Worm (Caenorhabditis elegans) whole organism, L4 larva: ENCODE results near the gene ZC196.9.

Experiments
- D1046.2 ChIP-seq: fragments of 200-800 bp; sonication (Bioruptor generic); IDR thresholded peaks from 2 replicates; pipeline ENCODE4 v1.3.6; 2022; ENCODE audit warnings: missing genetic modification characterization, missing compliant biosample characterization
- F37D6.2 ChIP-seq: sonication (generic microtip); optimal IDR thresholded peaks from 2 replicates; lab custom pipeline; 2016; ENCODE audit warnings: mild to moderate bottlenecking, missing genetic modification characterization, missing compliant biosample characterization
- F44E2.7 ChIP-seq: fragments of 200-800 bp; sonication (Bioruptor generic); IDR thresholded peaks from 2 replicates; pipeline ENCODE4 v2.1.2; 2022; ENCODE audit warnings: missing genetic modification characterization, missing compliant biosample characterization
- F49E8.2 ChIP-seq: sonication (generic microtip); optimal IDR thresholded peaks from 2 replicates; lab custom pipeline; 2016; ENCODE audit warnings: missing compliant biosample characterization, mild to moderate bottlenecking, missing genetic modification characterization, borderline replicate concordance
- T20F7.1 ChIP-seq: fragments of 200-800 bp; sonication (Bioruptor generic); optimal IDR thresholded peaks from 2 replicates; lab custom pipeline; 2018; ENCODE audit warnings: mild to moderate bottlenecking, missing genetic modification characterization, missing compliant biosample characterization
- Y48G9A.11 ChIP-seq: fragments of 200-800 bp; sonication (Bioruptor generic); IDR thresholded peaks from 2 replicates; pipeline ENCODE4 v1.3.6; 2022; ENCODE audit warnings: missing genetic modification reagents, missing genetic modification characterization, missing compliant biosample characterization
- ZK337.2 ChIP-seq: fragments of 200-800 bp; sonication (Bioruptor generic); IDR thresholded peaks from 2 replicates; pipeline ENCODE4 v1.3.6; 2022; ENCODE audit warnings: missing genetic modification reagents, missing genetic modification characterization, missing compliant biosample characterization
- attf-4 ChIP-seq: sonication (generic microtip); optimal IDR thresholded peaks from 3 replicates; lab custom pipeline; 2017; ENCODE audit warnings: missing biosample characterization, missing genetic modification characterization
- ceh-20 ChIP-seq: fragments of 200-800 bp; sonication (Bioruptor generic); IDR thresholded peaks from 2 replicates; pipeline ENCODE4 v1.3.6; 2022; ENCODE audit warnings: missing genetic modification reagents, missing genetic modification characterization, missing compliant biosample characterization
- ceh-28 ChIP-seq: fragments of 150-350 bp; optimal IDR thresholded peaks from 2 replicates; lab custom pipeline; 2014; ENCODE audit warnings: missing biosample characterization, missing genetic modification reagents, missing genetic modification characterization
- ceh-44 ChIP-seq: fragments of 200-800 bp; sonication (Bioruptor generic); IDR thresholded peaks from 2 replicates; pipeline ENCODE4 v1.3.6; 2022; ENCODE audit warnings: missing genetic modification reagents, missing genetic modification characterization, missing compliant biosample characterization
- ceh-62 ChIP-seq: sonication (generic microtip); optimal IDR thresholded peaks from 2 replicates; lab custom pipeline; 2017; ENCODE audit warnings: missing biosample characterization, missing genetic modification characterization
- ces-1 ChIP-seq: fragments of 150-350 bp; sonication (generic microtip); optimal IDR thresholded peaks from 4 replicates; lab custom pipeline; 2014; ENCODE audit warnings: missing biosample characterization, missing genetic modification reagents, missing genetic modification characterization
- cey-2 ChIP-seq: sonication (generic microtip); optimal IDR thresholded peaks from 3 replicates; lab custom pipeline; 2017; ENCODE audit warnings: missing genetic modification characterization, mild to moderate bottlenecking, missing compliant biosample characterization, antibody characterized with exemption, borderline replicate concordance; ENCODE audit not compliant: insufficient read depth
- daf-12 ChIP-seq: fragments of 150-350 bp; optimal IDR thresholded peaks from 2 replicates; lab custom pipeline; 2014; ENCODE audit warnings: missing biosample characterization, missing genetic modification reagents, missing genetic modification characterization
- daf-16 ChIP-seq, 3 experiments: sonication (generic microtip); optimal IDR thresholded peaks; 2 replicates each; lab custom pipeline; 2016 to 2017; ENCODE audit warnings: missing genetic modification characterization in 3 of 3, missing genetic modification reagents in 3 of 3, mild to moderate bottlenecking in 2 of 3, missing compliant biosample characterization in 2 of 3, missing biosample characterization in 1 of 3, moderate library complexity in 1 of 3
- daf-19 ChIP-seq: fragments of 200-800 bp; sonication (Bioruptor generic); conservative IDR thresholded peaks from 2 replicates; pipeline ENCODE4 v1.3.6; 2022; ENCODE audit warnings: missing genetic modification characterization, missing compliant biosample characterization
- daf-8 ChIP-seq: fragments of 200-800 bp; sonication (Bioruptor generic); IDR thresholded peaks from 2 replicates; pipeline ENCODE4 v1.3.6; 2022; ENCODE audit warnings: missing genetic modification characterization, missing compliant biosample characterization
- dpl-1 ChIP-seq: fragments of 150-350 bp; optimal IDR thresholded peaks from 2 replicates; lab custom pipeline; 2014; ENCODE audit warnings: missing biosample characterization, missing genetic modification reagents, missing genetic modification characterization
- duxl-1 ChIP-seq: sonication (generic microtip); optimal IDR thresholded peaks from 2 replicates; lab custom pipeline; 2016; ENCODE audit warnings: mild to moderate bottlenecking, missing genetic modification characterization, moderate library complexity, missing compliant biosample characterization; ENCODE audit not compliant: poor library complexity
- dve-1 ChIP-seq: sonication (generic microtip); optimal IDR thresholded peaks from 2 replicates; lab custom pipeline; 2017; ENCODE audit warnings: antibody characterized with exemption, mild to moderate bottlenecking, missing genetic modification characterization, missing compliant biosample characterization; ENCODE audit not compliant: insufficient read depth
- hif-1 ChIP-seq, 2 experiments: sonication (generic microtip); optimal IDR thresholded peaks; 2 replicates each; lab custom pipeline; 2016 to 2017; ENCODE audit warnings: missing compliant biosample characterization in 2 of 2, missing genetic modification characterization in 2 of 2, missing genetic modification reagents in 2 of 2, missing genotype in 2 of 2, mild to moderate bottlenecking in 1 of 2
- hlh-11 ChIP-seq: fragments of 200-800 bp; sonication (Bioruptor generic); optimal IDR thresholded peaks from 2 replicates; lab custom pipeline; 2018; ENCODE audit warnings: mild to moderate bottlenecking, missing genetic modification characterization, missing compliant biosample characterization
- hmg-1.1 ChIP-seq: fragments of 200-800 bp; sonication (Bioruptor generic); IDR thresholded peaks from 2 replicates; pipeline ENCODE4 v1.3.6; 2022; ENCODE audit warnings: missing genetic modification reagents, missing genetic modification characterization, missing compliant biosample characterization
- jun-1 ChIP-seq: fragments of 150-350 bp; optimal IDR thresholded peaks from 2 replicates; lab custom pipeline; 2014; ENCODE audit warnings: missing biosample characterization, missing genetic modification reagents, missing genetic modification characterization
- lim-7 ChIP-seq: fragments of 200-800 bp; sonication (Bioruptor generic); IDR thresholded peaks from 2 replicates; pipeline ENCODE4 v1.3.6; 2022; ENCODE audit warnings: missing genetic modification characterization, missing compliant biosample characterization
- lin-13 ChIP-seq: fragments of 150-350 bp; optimal IDR thresholded peaks from 2 replicates; lab custom pipeline; 2014; ENCODE audit warnings: missing biosample characterization, missing genetic modification reagents, missing genetic modification characterization
- lin-15B ChIP-seq: fragments of 150-350 bp; sonication (generic microtip); optimal IDR thresholded peaks from 3 replicates; lab custom pipeline; 2014; ENCODE audit warnings: missing biosample characterization, missing genetic modification characterization
- lin-29 ChIP-seq: fragments of 200-800 bp; sonication (Bioruptor generic); IDR thresholded peaks from 2 replicates; pipeline ENCODE4 v1.3.6; 2022; ENCODE audit warnings: missing genetic modification reagents, missing genetic modification characterization, missing compliant biosample characterization
- lin-38 ChIP-seq: fragments of 200-800 bp; sonication (Bioruptor generic); IDR thresholded peaks from 2 replicates; pipeline ENCODE4 v1.3.6; 2022; ENCODE audit warnings: missing genetic modification reagents, missing genetic modification characterization, missing compliant biosample characterization
- mdl-1 ChIP-seq, 2 experiments: fragments of 150-350 bp in 1 of 2; sonication (generic microtip) in 1 of 2; optimal IDR thresholded peaks; 2 replicates each; lab custom pipeline; 2014 to 2017; ENCODE audit warnings: missing biosample characterization in 2 of 2, missing genetic modification characterization in 2 of 2
- mep-1 ChIP-seq: fragments of 150-350 bp; sonication (generic microtip); optimal IDR thresholded peaks from 3 replicates; lab custom pipeline; 2014; ENCODE audit warnings: missing biosample characterization, missing genetic modification characterization
- mxl-2 ChIP-seq: fragments of 200-800 bp; sonication (Bioruptor generic); conservative IDR thresholded peaks from 2 replicates; pipeline ENCODE4 v1.3.6; 2022; ENCODE audit warnings: missing genetic modification reagents, missing genetic modification characterization, missing compliant biosample characterization
- mxl-3 ChIP-seq: fragments of 200-800 bp; sonication (Bioruptor generic); optimal IDR thresholded peaks from 2 replicates; lab custom pipeline; 2018; ENCODE audit warnings: mild to moderate bottlenecking, missing genetic modification characterization, missing compliant biosample characterization
- nhr-237 ChIP-seq: sonication (generic microtip); optimal IDR thresholded peaks from 2 replicates; lab custom pipeline; 2017; ENCODE audit warnings: missing biosample characterization, missing genetic modification characterization
- nhr-25 ChIP-seq: sonication (generic microtip); optimal IDR thresholded peaks from 2 replicates; lab custom pipeline; 2017; ENCODE audit warnings: missing genetic modification characterization, mild to moderate bottlenecking, missing compliant biosample characterization, antibody characterized with exemption, moderate library complexity, borderline replicate concordance; ENCODE audit not compliant: insufficient read depth
- nhr-48 ChIP-seq: sonication (generic microtip); optimal IDR thresholded peaks from 2 replicates; lab custom pipeline; 2016; ENCODE audit warnings: mild to moderate bottlenecking, missing genetic modification characterization, missing compliant biosample characterization
- nhr-6 ChIP-seq: fragments of 150-350 bp; optimal IDR thresholded peaks from 2 replicates; lab custom pipeline; 2014; ENCODE audit warnings: missing biosample characterization, missing genetic modification characterization
- pqm-1 ChIP-seq: sonication (generic microtip); optimal IDR thresholded peaks from 2 replicates; lab custom pipeline; 2017; ENCODE audit warnings: missing biosample characterization, missing genetic modification characterization
- rbr-2 ChIP-seq: sonication (generic microtip); optimal IDR thresholded peaks from 2 replicates; lab custom pipeline; 2016; ENCODE audit warnings: missing genotype, missing genetic modification characterization, missing compliant biosample characterization
- set-16 ChIP-seq: fragments of 200-800 bp; sonication (Bioruptor generic); IDR thresholded peaks from 2 replicates; pipeline ENCODE4 v1.3.6; 2022; ENCODE audit warnings: missing genetic modification reagents, missing genetic modification characterization, missing compliant biosample characterization
- skn-1 ChIP-seq: fragments of 150-350 bp; optimal IDR thresholded peaks from 2 replicates; lab custom pipeline; 2014; ENCODE audit warnings: missing biosample characterization, missing genetic modification characterization
- snpc-1.2 ChIP-seq: fragments of 200-800 bp; sonication (Bioruptor generic); IDR thresholded peaks from 2 replicates; pipeline ENCODE4 v1.3.6; 2022; ENCODE audit warnings: missing genetic modification reagents, missing genetic modification characterization, missing compliant biosample characterization
- snpc-4 ChIP-seq: fragments of 150-350 bp; optimal IDR thresholded peaks from 2 replicates; lab custom pipeline; 2014; ENCODE audit warnings: missing biosample characterization, missing genetic modification characterization
- tag-97 ChIP-seq: fragments of 200-800 bp; sonication (Bioruptor generic); IDR thresholded peaks from 2 replicates; pipeline ENCODE4 v1.3.6; 2022; ENCODE audit warnings: missing genetic modification characterization, missing compliant biosample characterization
- tra-1 ChIP-seq: fragments of 200-800 bp; sonication (Bioruptor generic); IDR thresholded peaks from 2 replicates; pipeline ENCODE4 v1.3.6; 2022; ENCODE audit warnings: missing genetic modification reagents, missing genetic modification characterization, missing compliant biosample characterization
- unc-130 ChIP-seq: sonication (generic microtip); optimal IDR thresholded peaks from 2 replicates; lab custom pipeline; 2016; ENCODE audit warnings: missing genetic modification reagents, missing genetic modification characterization, missing compliant biosample characterization
- zag-1 ChIP-seq: fragments of 150-350 bp; optimal IDR thresholded peaks from 2 replicates; lab custom pipeline; 2014; ENCODE audit warnings: missing biosample characterization, missing genetic modification characterization
- zfp-2 ChIP-seq: sonication (generic microtip); optimal IDR thresholded peaks from 2 replicates; lab custom pipeline; 2016; ENCODE audit warnings: mild to moderate bottlenecking, missing genetic modification characterization, missing compliant biosample characterization
- zfp-3 ChIP-seq: fragments of 200-800 bp; sonication (Bioruptor generic); conservative IDR thresholded peaks from 2 replicates; pipeline ENCODE4 v1.3.6; 2022; ENCODE audit warnings: missing genetic modification reagents, missing genetic modification characterization, missing compliant biosample characterization
- zip-11 ChIP-seq: fragments of 200-800 bp; sonication (Bioruptor generic); IDR thresholded peaks from 2 replicates; pipeline ENCODE4 v1.3.6; 2022; ENCODE audit warnings: missing genetic modification characterization, missing compliant biosample characterization

ZC196.9 gene

ce11 chrV:8769154-8769553, 42.2 kb upstream of the ZC196.9 start (continued):
- TF ChIP-seq dpl-1 (GFP tag; lab: Kevin White, UChicago) (no peak), F49E8.2 (no peak), pqm-1 (tag; lab: Kevin White, UChicago) (peak; percentile 74), tra-1 (GFP tag; lab: Robert Waterston, UW) (peak; percentile 86), nhr-25 (tag; lab: Kevin White, UChicago) (no peak), cey-2 (no peak), snpc-1.2 (no peak), rbr-2 (tag; lab: Kevin White, UChicago) (no peak), daf-8 (GFP tag; lab: Robert Waterston, UW) (no peak), daf-16 (GFP tag; optimal IDR thresholded peaks at IDR 0.05; lab: Kevin White, UChicago) (peak in 1 of 2 experiments; percentile 12), daf-16 (tag; optimal IDR thresholded peaks at IDR 0.05; lab: Kevin White, UChicago) (peak; percentile 80), tag-97 (GFP tag; lab: Robert Waterston, UW) (no peak), lin-13 (GFP tag; lab: Kevin White, UChicago) (no peak), nhr-237 (tag; lab: Kevin White, UChicago) (no peak), set-16 (no peak), Y48G9A.11 (GFP tag; lab: Robert Waterston, UW) (no peak), daf-19 (GFP tag; lab: Robert Waterston, UW) (no peak), mdl-1 (tag; optimal IDR thresholded peaks at IDR 0.05; lab: Kevin White, UChicago) (peak in 1 of 2 experiments; percentile 37), D1046.2 (no peak), ceh-44 (GFP tag; lab: Robert Waterston, UW) (no peak), lin-15B (tag; lab: Kevin White, UChicago) (no peak), duxl-1 (tag; lab: Kevin White, UChicago) (no peak), mep-1 (tag; lab: Kevin White, UChicago) (no peak), T20F7.1 (GFP tag; lab: Kevin White, UChicago) (peak; percentile 26), mxl-3 (GFP tag; lab: Kevin White, UChicago) (peak; percentile 42), skn-1 (tag; lab: Kevin White, UChicago) (no peak), hmg-1.1 (GFP tag; lab: Robert Waterston, UW) (no peak), jun-1 (tag; lab: Kevin White, UChicago) (no peak), unc-130 (no peak), ceh-62 (tag; lab: Kevin White, UChicago) (no peak), zag-1 (tag; lab: Kevin White, UChicago) (no peak), nhr-48 (tag; lab: Kevin White, UChicago) (peak; percentile 22), snpc-4 (no peak), F37D6.2 (no peak), ces-1 (no peak), zip-11 (GFP tag; lab: Robert Waterston, UW) (no peak), hif-1 (tag; optimal IDR thresholded peaks at IDR 0.05; lab: Kevin White, UChicago) (no peak), lim-7 (GFP tag; lab: Robert Waterston, UW) (no peak), lin-38 (GFP tag; lab: Robert Waterston, UW) (no peak), nhr-6 (tag; lab: Kevin White, UChicago) (no peak), ceh-28 (tag; lab: Kevin White, UChicago) (no peak), zfp-3 (GFP tag; lab: Robert Waterston, UW) (peak; percentile 60; the same call in 1 of the 2 replicates), ceh-20 (GFP tag; lab: Robert Waterston, UW) (no peak), zfp-2 (no peak), lin-29 (GFP tag; lab: Robert Waterston, UW) (no peak), ZK337.2 (GFP tag; lab: Robert Waterston, UW) (no peak), attf-4 (tag; lab: Kevin White, UChicago) (no peak), F44E2.7 (GFP tag; lab: Robert Waterston, UW) (no peak), daf-12 (tag; lab: Kevin White, UChicago) (no peak), dve-1 (tag; lab: Kevin White, UChicago) (peak; percentile 80), mxl-2 (GFP tag; lab: Robert Waterston, UW) (no peak), hlh-11 (tag; lab: Kevin White, UChicago) (peak; percentile 84)
